Fruit fly (Drosophila melanogaster): ENCODE measurements around the gene Spn75F.

The Spn75F gene

dm6 chr3L:19159894-19160293 lies 30.4 kb upstream of the Spn75F start (continued):
- TF ChIP-seq CG8632 (GFP tag; optimal IDR thresholded peaks at IDR 0.05), result peak; percentile 87
- TF ChIP-seq CG7368 (GFP tag; optimal IDR thresholded peaks at IDR 0.05), result peak; percentile 79
- peak; percentile 98 for TF ChIP-seq Eip78C (GFP tag)
- TF ChIP-seq fkh (GFP tag; optimal IDR thresholded peaks at IDR 0.05), result no peak
- peak; percentile 93 for TF ChIP-seq CG10631 (GFP tag; optimal IDR thresholded peaks at IDR 0.05)
- TF ChIP-seq Smox (GFP tag; optimal IDR thresholded peaks at IDR 0.05), result peak; percentile 84
- TF ChIP-seq fd59A (GFP tag; optimal IDR thresholded peaks at IDR 0.05), result peak; percentile 87
- peak; percentile 89 for TF ChIP-seq OdsH (GFP tag; optimal IDR thresholded peaks at IDR 0.05)
- peak; percentile 88 for TF ChIP-seq net (GFP tag; optimal IDR thresholded peaks at IDR 0.05)
- peak; percentile 92 for TF ChIP-seq Sox14 (GFP tag; optimal IDR thresholded peaks at IDR 0.05)
- peak; percentile 90 for TF ChIP-seq CG1621 (tag; optimal IDR thresholded peaks at IDR 0.05)
- no peak for TF ChIP-seq Hr38 (GFP tag; optimal IDR thresholded peaks at IDR 0.05)
- TF ChIP-seq CG11902 (GFP tag; optimal IDR thresholded peaks at IDR 0.05), result peak; percentile 76
- peak; percentile 83 for TF ChIP-seq CG34406 (GFP tag; optimal IDR thresholded peaks at IDR 0.05)
- peak; percentile 83 for TF ChIP-seq CG11762 (GFP tag; optimal IDR thresholded peaks at IDR 0.05; ENCODE audit: insufficient read depth)
- TF ChIP-seq Hr39 (GFP tag; optimal IDR thresholded peaks at IDR 0.05), result peak; percentile 86
- TF ChIP-seq CG4318 (GFP tag; optimal IDR thresholded peaks at IDR 0.05), result peak; percentile 59
- peak; percentile 85 for TF ChIP-seq CG31627 (GFP tag; optimal IDR thresholded peaks at IDR 0.05)
- TF ChIP-seq CG3919 (GFP tag; optimal IDR thresholded peaks at IDR 0.05), result peak; percentile 93
- peak; percentile 74 for TF ChIP-seq CG9139 (GFP tag; optimal IDR thresholded peaks at IDR 0.05)

dm6 chr3L:19158343-19158742 lies 28.9 kb upstream of the Spn75F start:
- TF ChIP-seq vri (GFP tag; optimal IDR thresholded peaks at IDR 0.05) (no peak), Sox15 (GFP tag; optimal IDR thresholded peaks at IDR 0.05) (no peak), ss (GFP tag; optimal IDR thresholded peaks at IDR 0.05) (no peak), pdm3 (GFP tag; optimal IDR thresholded peaks at IDR 0.05) (no peak), CG11762 (GFP tag; optimal IDR thresholded peaks at IDR 0.05; ENCODE audit: insufficient read depth) (no peak), CG15336 (GFP tag; IDR thresholded peaks at IDR 0.05) (no peak), CG10669 (GFP tag; optimal IDR thresholded peaks at IDR 0.05) (no peak), CG7368 (GFP tag; optimal IDR thresholded peaks at IDR 0.05) (no peak), CG6163 (GFP tag; IDR thresholded peaks at IDR 0.05) (no peak), lz (GFP tag; optimal IDR thresholded peaks at IDR 0.05) (no peak), CG10631 (GFP tag; optimal IDR thresholded peaks at IDR 0.05) (no peak), CG32006 (GFP tag; optimal IDR thresholded peaks at IDR 0.05) (no peak), salr (GFP tag; optimal IDR thresholded peaks at IDR 0.05) (no peak), CG31627 (GFP tag; optimal IDR thresholded peaks at IDR 0.05) (no peak), Hr4 (GFP tag; optimal IDR thresholded peaks at IDR 0.05) (no peak)

- TF ChIP-seq CG15336 (GFP tag; IDR thresholded peaks at IDR 0.05) (no peak), svp (GFP tag) (peak; percentile 94), CG32006 (GFP tag; optimal IDR thresholded peaks at IDR 0.05) (no peak), vri (GFP tag; optimal IDR thresholded peaks at IDR 0.05) (peak; percentile 16)
Measured at dm6 chr3L:19156263-19156662, 26.8 kb upstream of the Spn75F start.

dm6 chr3L:19155111-19155510 lies 25.6 kb upstream of the Spn75F start:
- TF ChIP-seq vri (GFP tag; optimal IDR thresholded peaks at IDR 0.05) (no peak), CG6163 (GFP tag; IDR thresholded peaks at IDR 0.05) (no peak), CG34406 (GFP tag; optimal IDR thresholded peaks at IDR 0.05) (no peak), achi (GFP tag; optimal IDR thresholded peaks at IDR 0.05) (no peak), CG11902 (GFP tag; optimal IDR thresholded peaks at IDR 0.05) (no peak), Met (GFP tag; optimal IDR thresholded peaks at IDR 0.05) (no peak), cyc (GFP tag; optimal IDR thresholded peaks at IDR 0.05) (no peak), pdm3 (GFP tag; optimal IDR thresholded peaks at IDR 0.05) (no peak), lz (GFP tag; optimal IDR thresholded peaks at IDR 0.05) (no peak), CG16779 (tag; optimal IDR thresholded peaks at IDR 0.05) (no peak)

Measured in whole organism, prepupa.